Worm (Caenorhabditis elegans) whole organism, midembryonic: ENCODE measurements around the gene Y54H5A.2.

ENCODE experiments used
- T22C8.4 ChIP-seq: fragments of 200-800 bp; sonication (Bioruptor generic); IDR thresholded peaks from 2 replicates; pipeline ENCODE4 v1.3.6; 2022; ENCODE audit warnings: missing genetic modification characterization, missing compliant biosample characterization
- cog-1 ChIP-seq: sonication (generic microtip); optimal IDR thresholded peaks from 2 replicates; lab custom pipeline; 2016; ENCODE audit warnings: missing genetic modification characterization, missing compliant biosample characterization
- flt-1 ChIP-seq: fragments of 200-800 bp; sonication (Bioruptor generic); IDR thresholded peaks from 2 replicates; pipeline ENCODE4 v1.3.6; 2022; ENCODE audit warnings: missing genetic modification characterization, missing compliant biosample characterization
- med-1 ChIP-seq: sonication (generic microtip); optimal IDR thresholded peaks from 2 replicates; lab custom pipeline; 2017; ENCODE audit warnings: missing genetic modification characterization, mild to moderate bottlenecking, missing compliant biosample characterization, antibody characterized with exemption, missing genetic modification reagents; ENCODE audit not compliant: insufficient read depth
- ref-1 ChIP-seq: fragments of 200-800 bp; sonication (Bioruptor generic); conservative IDR thresholded peaks from 2 replicates; pipeline ENCODE4 v1.3.6; 2022; ENCODE audit warnings: missing genetic modification reagents, missing genetic modification characterization, missing compliant biosample characterization
- tab-1 ChIP-seq: fragments of 200-800 bp; sonication (Bioruptor generic); IDR thresholded peaks from 2 replicates; pipeline ENCODE4 v1.3.6; 2022; ENCODE audit warnings: missing genetic modification characterization, missing compliant biosample characterization
- ztf-23 ChIP-seq: fragments of 200-800 bp; sonication (Bioruptor generic); IDR thresholded peaks from 2 replicates; pipeline ENCODE4 v1.3.6; 2022; ENCODE audit warnings: missing genetic modification reagents, missing genetic modification characterization, missing compliant biosample characterization
- ztf-29 ChIP-seq: fragments of 200-800 bp; sonication (Bioruptor generic); IDR thresholded peaks from 2 replicates; pipeline ENCODE4 v1.3.6; 2022; ENCODE audit warnings: missing genetic modification reagents, missing genetic modification characterization, missing compliant biosample characterization

ce11 chrIII:5126988-5127387, 22.4 kb downstream of the Y54H5A.2 start:
- TF ChIP-seq flt-1 (GFP tag; lab: Robert Waterston, UW) (no peak), med-1 (no peak), cog-1 (tag; lab: Kevin White, UChicago) (no peak), T22C8.4 (no peak), tab-1 (GFP tag; lab: Robert Waterston, UW) (no peak), ztf-23 (GFP tag; lab: Robert Waterston, UW) (no peak), ztf-29 (GFP tag; lab: Robert Waterston, UW) (no peak), ref-1 (GFP tag; lab: Robert Waterston, UW) (no peak)
